Fruit fly (Drosophila melanogaster) Kc167 (cell line): ENCODE data around the gene CG31415.

ENCODE experiments used
- h ChIP-seq: fragments of >200 bp; optimal IDR thresholded peaks from 3 replicates; lab custom pipeline; 2018; ENCODE audit warnings: missing external identifiers
- ttk ChIP-seq: sonication (Bioruptor generic); optimal IDR thresholded peaks from 2 replicates; lab custom pipeline; 2017; ENCODE audit warnings: missing external identifiers

dm6 chr3R:9774147-9774546, 30.8 kb downstream of the CG31415 start, which contains the start of gene Whamy:
- no peak for TF ChIP-seq h (lab: Kevin White, UChicago)
- no peak for TF ChIP-seq ttk
